Worm (Caenorhabditis elegans): ENCODE results near the gene ifb-1.

ce11 chrII:5730343-5731083 is 34.9 kb upstream of the ifb-1 start, which contains the start of the genes C18A3.7 and C18A3.11:
- TF ChIP-seq snpc-4 (tag; optimal IDR thresholded peaks at IDR 0.05), result no peak
- no peak for TF ChIP-seq lsy-2 (tag; optimal IDR thresholded peaks at IDR 0.05)
- TF ChIP-seq R02D3.7 (tag; optimal IDR thresholded peaks at IDR 0.05), result no peak
- TF ChIP-seq nhr-10 (tag; optimal IDR thresholded peaks at IDR 0.05), result no peak
- TF ChIP-seq mdl-1 (tag; optimal IDR thresholded peaks at IDR 0.05), result no peak

Data from whole organism, L2 larva.